Fruit fly (Drosophila melanogaster) whole organism, embryonic: ENCODE data around the gene CG44094.

Experiments used
- Atf-2 ChIP-seq: fragments of 200-800 bp; sonication (Bioruptor generic); optimal IDR thresholded peaks from 2 replicates; lab custom pipeline; 2016; ENCODE audit warnings: missing biosample characterization, missing genetic modification characterization
- Blimp-1 ChIP-seq: fragments of 200-800 bp; sonication (Bioruptor generic); optimal IDR thresholded peaks from 3 replicates; lab custom pipeline; 2018; ENCODE audit warnings: missing biosample characterization, missing genetic modification characterization, mild to moderate bottlenecking, moderate library complexity, missing genetic modification reagents
- Bteb2 ChIP-seq: fragments of 200-800 bp; sonication (Bioruptor generic); optimal IDR thresholded peaks from 2 replicates; lab custom pipeline; 2016; ENCODE audit warnings: missing biosample characterization, missing genetic modification characterization
- CG10147 ChIP-seq: fragments of 200-800 bp; sonication (Bioruptor generic); optimal IDR thresholded peaks from 2 replicates; lab custom pipeline; 2019; ENCODE audit warnings: missing biosample characterization, mild to moderate bottlenecking, missing genetic modification characterization, moderate library complexity
- CG1024 ChIP-seq: fragments of 200-800 bp; sonication (Bioruptor generic); IDR thresholded peaks from 2 replicates; pipeline ENCODE4 v1.3.6; 2022; ENCODE audit warnings: missing biosample characterization, missing genetic modification characterization
- CG11247 ChIP-seq: fragments of 200-800 bp; sonication (Bioruptor generic); IDR thresholded peaks from 2 replicates; pipeline ENCODE4 v1.3.6; 2022; ENCODE audit warnings: missing biosample characterization, missing genetic modification characterization
- CG12236 ChIP-seq: fragments of 200-800 bp; sonication (Bioruptor generic); optimal IDR thresholded peaks from 2 replicates; lab custom pipeline; 2016; ENCODE audit warnings: missing biosample characterization, missing genetic modification characterization
- CG1647 ChIP-seq: fragments of 200-800 bp; sonication (Bioruptor generic); optimal IDR thresholded peaks from 3 replicates; lab custom pipeline; 2016; ENCODE audit warnings: missing biosample characterization, missing genetic modification characterization
- CG1832 ChIP-seq: fragments of 200-800 bp; sonication (Bioruptor generic); optimal IDR thresholded peaks from 2 replicates; lab custom pipeline; 2017; ENCODE audit warnings: missing biosample characterization, mild to moderate bottlenecking, missing genetic modification characterization, inconsistent platforms
- CG2129 ChIP-seq: fragments of 200-800 bp; sonication (Bioruptor generic); IDR thresholded peaks from 2 replicates; pipeline ENCODE4 v1.3.6; 2022; ENCODE audit warnings: missing biosample characterization, missing genetic modification characterization; ENCODE audit not compliant: partially characterized antibody
- CG3407 ChIP-seq: fragments of 200-800 bp; sonication (Bioruptor generic); optimal IDR thresholded peaks from 2 replicates; lab custom pipeline; 2018; ENCODE audit warnings: missing biosample characterization, mild to moderate bottlenecking, missing genetic modification characterization
- CG3726 ChIP-seq: fragments of 200-800 bp; sonication (Bioruptor generic); IDR thresholded peaks from 3 replicates; pipeline ENCODE4, ENCODE4 v1.3.6; 2022; ENCODE audit warnings: missing biosample characterization, missing genetic modification characterization
- CG4707 ChIP-seq: fragments of 200-800 bp; sonication (Bioruptor generic); optimal IDR thresholded peaks from 2 replicates; lab custom pipeline; 2018; ENCODE audit warnings: missing biosample characterization, mild to moderate bottlenecking, missing genetic modification characterization, moderate library complexity
- CG5953 ChIP-seq: fragments of 200-800 bp; sonication (Bioruptor generic); IDR thresholded peaks from 2 replicates; pipeline ENCODE4 v1.3.6; 2022; ENCODE audit warnings: missing biosample characterization, missing genetic modification characterization
- CG6689 ChIP-seq: fragments of 200-800 bp; sonication (Bioruptor generic); IDR thresholded peaks from 2 replicates; pipeline ENCODE4 v1.3.6; 2022; ENCODE audit warnings: missing biosample characterization, missing genetic modification characterization
- CG8478 ChIP-seq: fragments of >200 bp; optimal IDR thresholded peaks from 2 replicates; lab custom pipeline; 2018
- CG9609 ChIP-seq: fragments of 200-800 bp; sonication (Bioruptor generic); optimal IDR thresholded peaks from 3 replicates; lab custom pipeline; 2016; ENCODE audit warnings: missing biosample characterization, missing genetic modification characterization
- CG9876 ChIP-seq: fragments of 200-800 bp; sonication (Bioruptor generic); optimal IDR thresholded peaks from 2 replicates; lab custom pipeline; 2016; ENCODE audit warnings: missing biosample characterization, missing genetic modification characterization
- CHES-1-like ChIP-seq: fragments of 200-800 bp; sonication (Bioruptor generic); optimal IDR thresholded peaks from 2 replicates; lab custom pipeline; 2016; ENCODE audit warnings: missing biosample characterization, missing genetic modification characterization
- Dfd ChIP-seq, 2 experiments: fragments of >200 bp; optimal IDR thresholded peaks; 2 replicates each; lab custom pipeline; 2017; ENCODE audit warnings: missing biosample characterization in 2 of 2, missing genetic modification characterization in 2 of 2
- Ets65A ChIP-seq: fragments of 200-800 bp; sonication (Bioruptor generic); peaks from one replicate; lab custom pipeline; 2016; ENCODE audit warnings: missing biosample characterization, missing genetic modification characterization
- Fer3 ChIP-seq: fragments of 200-800 bp; sonication (Bioruptor generic); optimal IDR thresholded peaks from 2 replicates; lab custom pipeline; 2018; ENCODE audit warnings: missing biosample characterization, mild to moderate bottlenecking, missing genetic modification characterization, moderate library complexity
- MESR4 ChIP-seq: fragments of 200-800 bp; sonication (Bioruptor generic); optimal IDR thresholded peaks from 2 replicates; lab custom pipeline; 2018; ENCODE audit warnings: missing biosample characterization, mild to moderate bottlenecking, missing genetic modification characterization, moderate library complexity
- Mes4 ChIP-seq: fragments of 200-800 bp; sonication (Bioruptor generic); optimal IDR thresholded peaks from 2 replicates; lab custom pipeline; 2016; ENCODE audit warnings: missing biosample characterization, missing genetic modification characterization
- Sry-β ChIP-seq: fragments of 200-800 bp; sonication (Bioruptor generic); optimal IDR thresholded peaks from 2 replicates; lab custom pipeline; 2018; ENCODE audit warnings: missing biosample characterization, mild to moderate bottlenecking, missing genetic modification characterization, moderate library complexity
- Sry-δ ChIP-seq: fragments of 200-800 bp; sonication (Bioruptor generic); optimal IDR thresholded peaks from 2 replicates; lab custom pipeline; 2016; ENCODE audit warnings: missing biosample characterization, missing genetic modification characterization
- Tbp ChIP-seq: fragments of >200 bp; optimal IDR thresholded peaks from 2 replicates; lab custom pipeline; 2018; ENCODE audit warnings: missing biosample characterization, missing genetic modification characterization
- ap ChIP-seq: fragments of 200-800 bp; sonication (Bioruptor generic); IDR thresholded peaks from 2 replicates; pipeline ENCODE4 v1.3.6; 2022; ENCODE audit warnings: missing biosample characterization, missing genetic modification characterization
- bsh ChIP-seq, 2 experiments: fragments of 200-800 bp; sonication (Bioruptor generic); optimal IDR thresholded peaks; 2 replicates each; lab custom pipeline; 2017 to 2018; ENCODE audit warnings: mild to moderate bottlenecking in 2 of 2, missing biosample characterization in 2 of 2, missing genetic modification characterization in 2 of 2, moderate library complexity in 1 of 2
- btn ChIP-seq: fragments of 200-800 bp; sonication (Bioruptor generic); optimal IDR thresholded peaks from 2 replicates; lab custom pipeline; 2016; ENCODE audit warnings: missing biosample characterization, missing genetic modification characterization
- chinmo ChIP-seq: fragments of 200-800 bp; sonication (Bioruptor generic); IDR thresholded peaks from 4 replicates; pipeline ENCODE4 v1.3.6; 2022; ENCODE audit warnings: missing biosample characterization, missing genetic modification characterization; ENCODE audit not compliant: partially characterized antibody
- chn ChIP-seq: fragments of 200-800 bp; sonication (Bioruptor generic); optimal IDR thresholded peaks from 2 replicates; lab custom pipeline; 2016; ENCODE audit warnings: missing biosample characterization, missing genetic modification characterization
- disco-r ChIP-seq: fragments of 200-800 bp; sonication (Bioruptor generic); optimal IDR thresholded peaks from 2 replicates; lab custom pipeline; 2016; ENCODE audit warnings: missing biosample characterization, missing genetic modification characterization
- fd102C ChIP-seq: fragments of 200-800 bp; sonication (Bioruptor generic); optimal IDR thresholded peaks from 2 replicates; lab custom pipeline; 2018; ENCODE audit warnings: missing biosample characterization, mild to moderate bottlenecking, missing genetic modification characterization, moderate library complexity
- grn ChIP-seq: fragments of 200-800 bp; sonication (Bioruptor generic); optimal IDR thresholded peaks from 3 replicates; lab custom pipeline; 2017; ENCODE audit warnings: missing biosample characterization, missing genetic modification characterization
- hbn ChIP-seq: fragments of 200-800 bp; sonication (Bioruptor generic); IDR thresholded peaks from 2 replicates; pipeline ENCODE4 v1.3.6; 2022; ENCODE audit warnings: missing biosample characterization, missing genetic modification characterization; ENCODE audit not compliant: partially characterized antibody
- ken ChIP-seq: fragments of 200-800 bp; sonication (Bioruptor generic); IDR thresholded peaks from 3 replicates; pipeline ENCODE4 v1.3.6; 2022; ENCODE audit warnings: missing biosample characterization, missing genetic modification characterization
- nom ChIP-seq: fragments of 200-800 bp; sonication (Bioruptor generic); optimal IDR thresholded peaks from 2 replicates; lab custom pipeline; 2017; ENCODE audit warnings: missing biosample characterization, missing genetic modification characterization, mild to moderate bottlenecking, moderate library complexity, missing genetic modification reagents
- pan ChIP-seq, 4 experiments: fragments of >200 bp in 3 of 4; fragments of 200-800 bp in 1 of 4; sonication (Bioruptor generic) in 1 of 4; optimal IDR thresholded peaks in 3 of 4; IDR thresholded peaks in 1 of 4; 2 replicates each; pipeline versions ENCODE4 v1.3.6 to Lab custom; 2017 to 2022; ENCODE audit warnings: missing biosample characterization in 2 of 4, missing genetic modification characterization in 2 of 4, mixed read lengths in 1 of 4
- pb ChIP-seq: fragments of 200-800 bp; sonication (Bioruptor generic); optimal IDR thresholded peaks from 3 replicates; lab custom pipeline; 2016; ENCODE audit warnings: missing biosample characterization, missing genetic modification characterization
- pho ChIP-seq: fragments of 200-800 bp; sonication (Bioruptor generic); optimal IDR thresholded peaks from 2 replicates; lab custom pipeline; 2016; ENCODE audit warnings: missing biosample characterization, missing genetic modification characterization
- phol ChIP-seq: fragments of 200-800 bp; sonication (Bioruptor generic); optimal IDR thresholded peaks from 3 replicates; lab custom pipeline; 2018; ENCODE audit warnings: missing biosample characterization, mild to moderate bottlenecking, missing genetic modification characterization, moderate library complexity
- ranshi ChIP-seq: fragments of 200-800 bp; sonication (Bioruptor generic); IDR thresholded peaks from 2 replicates; pipeline ENCODE4 v1.3.6; 2022; ENCODE audit warnings: missing biosample characterization, missing genetic modification characterization
- rib ChIP-seq: fragments of 200-800 bp; sonication (Bioruptor generic); IDR thresholded peaks from 2 replicates; pipeline ENCODE4 v1.3.6; 2022; ENCODE audit warnings: missing biosample characterization, missing genetic modification characterization
- ro ChIP-seq: fragments of 200-800 bp; sonication (Bioruptor generic); IDR thresholded peaks from 2 replicates; pipeline ENCODE4 v1.3.6; 2022; ENCODE audit warnings: missing biosample characterization, missing genetic modification characterization
- seq ChIP-seq: fragments of 200-800 bp; sonication (Bioruptor generic); IDR thresholded peaks from 2 replicates; pipeline ENCODE4 v1.3.6; 2022; ENCODE audit warnings: missing biosample characterization, missing genetic modification characterization
- ssp ChIP-seq: fragments of 200-800 bp; sonication (Bioruptor generic); IDR thresholded peaks from 2 replicates; pipeline ENCODE4 v1.3.6; 2022; ENCODE audit warnings: missing biosample characterization, missing genetic modification characterization
- ttk ChIP-seq: fragments of 200-800 bp; sonication (Bioruptor generic); IDR thresholded peaks from 2 replicates; pipeline ENCODE4 v2.1.2; 2022; ENCODE audit warnings: missing biosample characterization, missing genetic modification characterization
- twi ChIP-seq: fragments of 200-800 bp; optimal IDR thresholded peaks from 2 replicates; lab custom pipeline; 2019; ENCODE audit warnings: missing biosample characterization, mild to moderate bottlenecking, missing genetic modification characterization, moderate library complexity

The CG44094 gene

DNA sequence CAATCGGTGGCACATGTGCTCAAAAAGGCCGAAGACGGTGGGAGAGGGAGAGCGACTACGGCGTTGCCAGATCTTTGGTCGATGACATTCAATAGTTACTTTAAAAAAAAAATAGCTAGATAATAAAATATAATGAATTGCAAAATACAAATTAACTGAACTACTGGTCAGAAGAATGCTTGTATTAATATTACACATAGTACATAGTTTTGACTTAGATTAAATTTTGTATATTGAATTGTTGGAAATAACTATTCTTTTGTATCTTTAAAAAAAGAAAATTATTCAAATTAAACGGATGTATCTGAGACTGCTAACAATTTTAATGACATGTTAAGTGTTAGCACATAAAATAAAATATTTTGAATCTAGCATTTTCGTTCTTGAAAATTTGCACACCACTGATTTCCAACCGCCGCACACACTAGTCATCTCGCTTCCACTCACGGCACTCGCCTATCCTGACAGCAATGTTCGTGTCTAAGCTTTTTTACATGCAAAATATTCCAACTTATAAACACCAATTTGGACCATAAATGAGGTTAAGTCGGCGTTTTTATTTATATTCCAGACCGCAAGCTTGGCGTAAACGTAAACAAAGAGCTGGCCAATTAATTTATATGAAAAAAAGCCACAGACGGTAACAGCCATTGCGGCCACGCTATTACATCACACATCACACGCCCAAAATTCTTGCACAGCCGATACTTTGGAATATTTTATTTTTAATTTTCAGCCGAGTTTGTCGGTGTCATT is 1.3 kb downstream of the CG44094 start (continued):
- TF ChIP-seq chn (GFP tag; lab: Kevin White, UChicago) (peak; percentile 54), grn (GFP tag; lab: Kevin White, UChicago) (no peak), CG5953 (GFP tag; lab: Robert Waterston, UW) (no peak), disco-r (GFP tag; lab: Kevin White, UChicago) (peak; percentile 32), phol (peak; percentile 85), CG10147 (GFP tag; lab: Kevin White, UChicago) (peak; percentile 81), hbn (GFP tag; lab: Robert Waterston, UW) (no peak; the same call in 1 of the 2 replicates), Blimp-1 (GFP tag; lab: Kevin White, UChicago) (peak; percentile 73), CG1647 (GFP tag; lab: Kevin White, UChicago) (no peak), CG8478 (lab: Kevin White, UChicago) (no peak), ro (GFP tag; lab: Robert Waterston, UW) (no peak), pb (GFP tag; lab: Kevin White, UChicago) (no peak), pho (GFP tag; lab: Kevin White, UChicago) (peak; percentile 76), chinmo (GFP tag; lab: Robert Waterston, UW) (no peak), CG3407 (peak; percentile 44), CG3726 (GFP tag; lab: Robert Waterston, UW) (peak; percentile 75; the same call in 1 of the 3 replicates), bsh (GFP tag; optimal IDR thresholded peaks at IDR 0.05; lab: Kevin White, UChicago) (peak in 1 of 2 experiments; percentile 71), CHES-1-like (GFP tag; lab: Kevin White, UChicago) (peak; percentile 59), ranshi (peak; percentile 52; the same call in 1 of the 2 replicates), MESR4 (no peak), CG1024 (GFP tag; lab: Robert Waterston, UW) (no peak; the same call in 1 of the 2 replicates), Tbp (GFP tag; lab: Kevin White, UChicago) (no peak), btn (GFP tag; lab: Kevin White, UChicago) (no peak), ssp (GFP tag; lab: Robert Waterston, UW) (peak; percentile 53), CG9876 (no peak), Fer3 (tag; lab: Kevin White, UChicago) (peak; percentile 64), fd102C (no peak), ttk (GFP tag; lab: Robert Waterston, UW) (peak; percentile 63; the same call in 1 of the 2 replicates), CG12236 (no peak), Ets65A (GFP tag; lab: Kevin White, UChicago) (peak; percentile 95), CG2129 (GFP tag; lab: Robert Waterston, UW) (no peak), pan (optimal IDR thresholded peaks at IDR 0.05; lab: Kevin White, UChicago) (no peak), pan (GFP tag; optimal IDR thresholded peaks at IDR 0.05 in 1 of 2, IDR thresholded peaks at IDR 0.05 in 1 of 2) (peak in 1 of 2 experiments; percentile 52), ken (GFP tag; lab: Robert Waterston, UW) (peak; percentile 65; the same call in 2 of the 3 replicates), CG9609 (GFP tag; lab: Kevin White, UChicago) (peak; percentile 46), Atf-2 (GFP tag; lab: Kevin White, UChicago) (peak; percentile 62), twi (peak; percentile 44), CG1832 (GFP tag; lab: Kevin White, UChicago) (peak; percentile 5), Sry-β (GFP tag; lab: Kevin White, UChicago) (peak; percentile 86), ap (GFP tag; lab: Robert Waterston, UW) (no peak), nom (peak; percentile 13), Mes4 (GFP tag; lab: Kevin White, UChicago) (no peak), CG11247 (peak; percentile 53; the same call in 1 of the 2 replicates), Sry-δ (GFP tag; lab: Kevin White, UChicago) (peak; percentile 31), rib (GFP tag; lab: Robert Waterston, UW) (no peak), Dfd (GFP tag; optimal IDR thresholded peaks at IDR 0.05; lab: Kevin White, UChicago) (peak in 1 of 2 experiments; percentile 72), CG4707 (GFP tag; lab: Kevin White, UChicago) (no peak), Bteb2 (GFP tag; lab: Kevin White, UChicago) (peak; percentile 64), seq (no peak), CG6689 (GFP tag; lab: Robert Waterston, UW) (peak; percentile 72)
